Fruit fly (Drosophila melanogaster) whole organism, prepupa: ENCODE measurements around the gene sala.

Experiments used
- Eip93F ChIP-seq: fragments of 200-800 bp; sonication (Bioruptor generic); optimal IDR thresholded peaks from 2 replicates; lab custom pipeline; 2016; ENCODE audit warnings: missing biosample characterization, mild to moderate bottlenecking, missing genetic modification characterization
- Hr38 ChIP-seq: sonication (Bioruptor generic); optimal IDR thresholded peaks from 2 replicates; lab custom pipeline; 2016; ENCODE audit warnings: missing biosample characterization, missing genetic modification characterization
- Lpt ChIP-seq: fragments of 200-800 bp; sonication (Bioruptor generic); optimal IDR thresholded peaks from 3 replicates; lab custom pipeline; 2016; ENCODE audit warnings: missing biosample characterization, missing genetic modification characterization
- Smox ChIP-seq: fragments of 200-800 bp; sonication (Bioruptor generic); optimal IDR thresholded peaks from 3 replicates; lab custom pipeline; 2016; ENCODE audit warnings: missing biosample characterization, missing genetic modification characterization
- Sox102F ChIP-seq: fragments of 200-800 bp; sonication (Bioruptor generic); optimal IDR thresholded peaks from 2 replicates; lab custom pipeline; 2016; ENCODE audit warnings: missing biosample characterization, mild to moderate bottlenecking, missing genetic modification characterization

DNA sequence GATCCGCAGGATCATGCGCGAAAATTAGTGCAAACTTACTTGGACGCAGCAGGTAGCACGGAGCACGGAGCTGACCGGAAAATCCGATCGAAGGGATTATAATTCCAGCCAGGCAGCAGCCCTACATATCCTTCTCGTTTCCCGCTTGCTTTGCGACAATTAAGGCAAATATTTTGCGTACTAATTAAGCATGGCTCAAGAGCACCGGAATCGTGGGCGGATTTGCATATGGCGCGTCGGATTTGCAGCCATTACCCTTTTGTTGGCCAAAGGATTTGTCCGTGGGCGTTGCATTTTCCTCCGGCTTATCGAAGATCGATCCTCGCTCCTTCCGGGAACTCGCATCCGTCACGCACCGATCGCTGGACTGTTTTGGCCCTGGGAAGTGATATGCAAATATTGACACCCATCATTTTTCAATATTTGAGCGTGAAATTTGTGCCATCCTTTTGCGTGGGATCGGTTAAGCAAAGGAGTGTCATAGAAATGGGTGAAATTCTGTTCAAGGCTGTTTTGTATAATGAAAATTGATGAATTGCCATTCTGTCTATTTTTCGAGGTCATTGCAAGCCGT lies 28.9 kb upstream of the sala start:
- no peak for TF ChIP-seq Sox102F (GFP tag; lab: Kevin White, UChicago)
- no peak for TF ChIP-seq Hr38 (GFP tag; lab: Kevin White, UChicago)
- TF ChIP-seq Smox (GFP tag; lab: Kevin White, UChicago), result no peak
- TF ChIP-seq Lpt (GFP tag; lab: Kevin White, UChicago), result no peak
- no peak for TF ChIP-seq Eip93F (GFP tag; lab: Kevin White, UChicago)
